Worm (Caenorhabditis elegans) whole organism, late embryonic: ENCODE data around the gene tyr-2.

Experiments
- K09A11.1 ChIP-seq: sonication (generic microtip); optimal IDR thresholded peaks from 2 replicates; lab custom pipeline; 2017; ENCODE audit warnings: antibody characterized with exemption, mild to moderate bottlenecking, missing genetic modification characterization, missing compliant biosample characterization; ENCODE audit not compliant: insufficient read depth
- hlh-6 ChIP-seq: sonication (generic microtip); optimal IDR thresholded peaks from 2 replicates; lab custom pipeline; 2016; ENCODE audit warnings: missing genotype, missing genetic modification characterization, missing compliant biosample characterization
- pag-3 ChIP-seq: sonication (generic microtip); optimal IDR thresholded peaks from 2 replicates; lab custom pipeline; 2016; ENCODE audit warnings: missing compliant biosample characterization, missing genetic modification characterization, borderline replicate concordance
- sox-4 ChIP-seq: sonication (generic microtip); optimal IDR thresholded peaks from 2 replicates; lab custom pipeline; 2017; ENCODE audit warnings: mild to moderate bottlenecking, missing genetic modification characterization, inconsistent platforms, missing compliant biosample characterization
- unc-42 ChIP-seq: sonication (generic microtip); optimal IDR thresholded peaks from 2 replicates; lab custom pipeline; 2016; ENCODE audit warnings: missing genotype, missing genetic modification characterization, missing compliant biosample characterization
- unc-55 ChIP-seq: sonication (generic microtip); optimal IDR thresholded peaks from 2 replicates; lab custom pipeline; 2017; ENCODE audit warnings: missing biosample characterization, missing genetic modification reagents, missing genetic modification characterization

ce11 chrIII:13778816-13779215 lies 34.8 kb downstream of the tyr-2 start:
- no peak for TF ChIP-seq hlh-6 (tag; lab: Kevin White, UChicago)
- TF ChIP-seq unc-42: no peak
- TF ChIP-seq pag-3: no peak
- TF ChIP-seq sox-4 (tag; lab: Kevin White, UChicago): no peak
- no peak for TF ChIP-seq K09A11.1
- no peak for TF ChIP-seq unc-55 (GFP tag; lab: Kevin White, UChicago)
